Fruit fly (Drosophila melanogaster) whole organism, adult: Measurements from ENCODE around the gene BG642167.

Experiments
- CG11617 ChIP-seq: fragments of 200-800 bp; sonication (Bioruptor generic); optimal IDR thresholded peaks from 2 replicates; lab custom pipeline; 2017; ENCODE audit warnings: mild to moderate bottlenecking, missing biosample characterization, missing genetic modification reagents, missing genetic modification characterization
- CG12768 ChIP-seq: fragments of 200-800 bp; sonication (Bioruptor generic); optimal IDR thresholded peaks from 2 replicates; lab custom pipeline; 2017; ENCODE audit warnings: missing biosample characterization, missing genetic modification characterization, mild to moderate bottlenecking, moderate library complexity, missing genetic modification reagents
- CG14711 ChIP-seq: fragments of 200-800 bp; sonication (Bioruptor generic); optimal IDR thresholded peaks from 2 replicates; lab custom pipeline; 2018; ENCODE audit warnings: missing biosample characterization, mild to moderate bottlenecking, missing genetic modification characterization, moderate library complexity
- CG1620 ChIP-seq: fragments of 200-800 bp; sonication (Bioruptor generic); optimal IDR thresholded peaks from 2 replicates; lab custom pipeline; 2016; ENCODE audit warnings: missing biosample characterization, missing genetic modification characterization
- CG33017 ChIP-seq: fragments of 200-800 bp; sonication (Bioruptor generic); optimal IDR thresholded peaks from 2 replicates; lab custom pipeline; 2018; ENCODE audit warnings: missing biosample characterization, mild to moderate bottlenecking, missing genetic modification characterization, moderate library complexity
- CG5204 ChIP-seq: fragments of 200-800 bp; sonication (Bioruptor generic); optimal IDR thresholded peaks from 2 replicates; lab custom pipeline; 2016; ENCODE audit warnings: missing biosample characterization, missing genetic modification characterization
- CG7045 ChIP-seq: fragments of 200-800 bp; sonication (Bioruptor generic); optimal IDR thresholded peaks from 2 replicates; lab custom pipeline; 2017; ENCODE audit warnings: missing biosample characterization, mild to moderate bottlenecking, missing genetic modification characterization
- CG7101 ChIP-seq: fragments of 200-800 bp; sonication (Bioruptor generic); optimal IDR thresholded peaks from 2 replicates; lab custom pipeline; 2018; ENCODE audit warnings: missing biosample characterization, mild to moderate bottlenecking, missing genetic modification characterization, moderate library complexity
- Clk ChIP-seq: fragments of 200-800 bp; sonication (Bioruptor generic); optimal IDR thresholded peaks from 2 replicates; lab custom pipeline; 2017; ENCODE audit warnings: missing biosample characterization, missing genetic modification characterization
- Crg-1 ChIP-seq: fragments of 200-800 bp; sonication (Bioruptor generic); optimal IDR thresholded peaks from 2 replicates; lab custom pipeline; 2016; ENCODE audit warnings: missing biosample characterization, missing genetic modification characterization
- Hr96 ChIP-seq: fragments of 200-800 bp; sonication (Bioruptor generic); optimal IDR thresholded peaks from 2 replicates; lab custom pipeline; 2016; ENCODE audit warnings: missing biosample characterization, missing genetic modification characterization
- Mnt ChIP-seq: fragments of 200-800 bp; sonication (Bioruptor generic); optimal IDR thresholded peaks from 2 replicates; lab custom pipeline; 2016; ENCODE audit warnings: missing biosample characterization, mild to moderate bottlenecking, missing genetic modification characterization
- bab1 ChIP-seq: fragments of 200-800 bp; sonication (Bioruptor generic); optimal IDR thresholded peaks from 3 replicates; lab custom pipeline; 2019; ENCODE audit warnings: missing biosample characterization, mild to moderate bottlenecking, missing genetic modification characterization, moderate library complexity
- cic ChIP-seq: fragments of 200-800 bp; sonication (Bioruptor generic); optimal IDR thresholded peaks from 2 replicates; lab custom pipeline; 2017; ENCODE audit warnings: missing biosample characterization, mild to moderate bottlenecking, missing genetic modification characterization, moderate library complexity
- cnc ChIP-seq, 2 experiments: fragments of >200 bp; optimal IDR thresholded peaks; 2 replicates each; lab custom pipeline; 2017
- kay ChIP-seq: fragments of 200-800 bp; sonication (Bioruptor generic); peaks from one replicate; lab custom pipeline; 2016; ENCODE audit warnings: missing biosample characterization, missing genetic modification characterization, borderline replicate concordance
- ovo ChIP-seq: fragments of 200-800 bp; sonication (Bioruptor generic); optimal IDR thresholded peaks from 2 replicates; lab custom pipeline; 2016; ENCODE audit warnings: missing biosample characterization, missing genetic modification characterization
- pad ChIP-seq: fragments of 200-800 bp; sonication (Bioruptor generic); optimal IDR thresholded peaks from 3 replicates; lab custom pipeline; 2017; ENCODE audit warnings: missing biosample characterization, missing genetic modification characterization, mild to moderate bottlenecking, moderate library complexity, missing genetic modification reagents
- tj ChIP-seq: fragments of 200-800 bp; sonication (Bioruptor generic); optimal IDR thresholded peaks from 3 replicates; lab custom pipeline; 2017; ENCODE audit warnings: missing biosample characterization, mild to moderate bottlenecking, missing genetic modification characterization, moderate library complexity
- toe ChIP-seq: fragments of 200-800 bp; sonication (Bioruptor generic); optimal IDR thresholded peaks from 2 replicates; lab custom pipeline; 2016; ENCODE audit warnings: missing biosample characterization, missing genetic modification characterization

BG642167 gene

DNA sequence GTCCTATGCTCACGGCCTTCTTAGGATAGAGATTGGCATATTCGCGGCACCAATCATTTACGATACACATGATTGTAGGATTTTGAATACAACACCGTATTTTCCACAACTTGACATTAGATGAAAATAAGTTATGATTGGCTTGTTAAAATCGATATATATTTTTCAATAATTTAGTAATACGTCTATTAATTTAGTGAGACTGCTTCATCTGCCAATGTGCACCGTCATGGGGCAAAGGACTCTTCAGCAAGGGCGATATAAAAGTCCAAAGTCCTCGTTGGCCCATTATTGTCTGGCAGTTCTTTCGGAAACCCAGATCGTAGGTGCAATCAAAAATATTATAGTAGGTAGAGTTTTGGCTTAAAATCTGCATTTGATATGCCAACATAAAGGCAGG is 30.1 kb upstream of the BG642167 start, which contains the start of gene CG17196:
TSS of gene CG17196 (minus strand) at position 101 of the 400 bp plus-strand sequence.
- TF ChIP-seq Clk (GFP tag; lab: Kevin White, UChicago) (no peak), CG7045 (GFP tag; lab: Kevin White, UChicago) (no peak), CG7101 (no peak), cnc (optimal IDR thresholded peaks at IDR 0.05; lab: Kevin White, UChicago) (no peak), CG33017 (tag; lab: Kevin White, UChicago) (no peak), CG1620 (GFP tag; lab: Kevin White, UChicago) (no peak), ovo (GFP tag; lab: Kevin White, UChicago) (no peak)

DNA sequence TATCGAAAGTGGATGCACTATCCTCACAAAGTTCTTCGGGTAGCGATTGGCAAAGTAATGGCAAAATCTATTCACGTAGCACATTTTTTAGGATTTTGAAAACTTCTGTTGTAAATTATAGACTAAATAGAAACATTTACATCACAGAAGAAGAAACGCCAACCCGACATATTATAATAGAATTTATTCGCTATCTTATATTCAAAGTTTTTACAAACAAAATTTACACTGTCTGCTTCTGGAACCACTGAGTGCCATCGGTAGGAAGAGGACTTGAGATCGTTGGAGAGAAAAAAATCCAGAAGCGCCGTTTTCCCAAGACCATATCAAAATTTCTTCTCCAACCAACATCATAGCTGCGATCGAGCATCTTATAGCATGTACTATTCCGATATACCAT is 29.1 kb upstream of the BG642167 start, which contains the start of gene CG17195:
TSS of gene CG17195 (minus strand) at position 101 of the 400 bp plus-strand sequence.
- TF ChIP-seq CG7101 (no peak), Hr96 (GFP tag; lab: Kevin White, UChicago) (no peak), toe (GFP tag; lab: Kevin White, UChicago) (no peak)

DNA sequence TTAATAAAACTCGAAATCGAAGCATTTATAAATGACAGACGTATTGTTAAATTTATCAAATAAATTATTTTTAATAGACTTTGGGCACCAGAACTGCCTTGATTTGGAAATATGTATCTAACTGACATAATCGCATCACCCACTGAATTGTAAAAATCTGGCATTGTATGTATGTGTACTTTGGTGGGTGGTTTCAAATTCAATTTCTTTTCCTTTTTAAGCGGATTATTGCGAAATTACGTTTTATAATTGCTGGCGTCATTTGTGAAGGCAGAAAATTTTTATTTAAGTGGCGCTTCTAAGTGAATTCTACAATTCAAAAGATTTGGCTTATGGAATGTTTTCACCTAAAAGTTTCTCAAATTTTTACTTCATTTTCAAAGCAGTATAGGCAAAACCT is 28.0 kb upstream of the BG642167 start, which contains the start of gene CG4956:
TSS of gene CG4956 (minus strand) at position 101 of the 400 bp plus-strand sequence.
- TF ChIP-seq CG12768 (no peak), CG1620 (GFP tag; lab: Kevin White, UChicago) (no peak), CG7101 (no peak), CG11617 (GFP tag; lab: Kevin White, UChicago) (no peak), bab1 (GFP tag; lab: Kevin White, UChicago) (no peak), Clk (GFP tag; lab: Kevin White, UChicago) (no peak), Hr96 (GFP tag; lab: Kevin White, UChicago) (no peak), pad (GFP tag; lab: Kevin White, UChicago) (no peak), CG7045 (GFP tag; lab: Kevin White, UChicago) (no peak), Mnt (no peak), cnc (optimal IDR thresholded peaks at IDR 0.05; lab: Kevin White, UChicago) (no peak), Crg-1 (GFP tag; lab: Kevin White, UChicago) (no peak), tj (GFP tag; lab: Kevin White, UChicago) (no peak), cic (GFP tag; lab: Kevin White, UChicago) (no peak), CG14711 (tag; lab: Kevin White, UChicago) (no peak), kay (GFP tag; lab: Kevin White, UChicago) (no peak), toe (GFP tag; lab: Kevin White, UChicago) (no peak), ovo (GFP tag; lab: Kevin White, UChicago) (no peak), CG5204 (GFP tag; lab: Kevin White, UChicago) (no peak)

DNA sequence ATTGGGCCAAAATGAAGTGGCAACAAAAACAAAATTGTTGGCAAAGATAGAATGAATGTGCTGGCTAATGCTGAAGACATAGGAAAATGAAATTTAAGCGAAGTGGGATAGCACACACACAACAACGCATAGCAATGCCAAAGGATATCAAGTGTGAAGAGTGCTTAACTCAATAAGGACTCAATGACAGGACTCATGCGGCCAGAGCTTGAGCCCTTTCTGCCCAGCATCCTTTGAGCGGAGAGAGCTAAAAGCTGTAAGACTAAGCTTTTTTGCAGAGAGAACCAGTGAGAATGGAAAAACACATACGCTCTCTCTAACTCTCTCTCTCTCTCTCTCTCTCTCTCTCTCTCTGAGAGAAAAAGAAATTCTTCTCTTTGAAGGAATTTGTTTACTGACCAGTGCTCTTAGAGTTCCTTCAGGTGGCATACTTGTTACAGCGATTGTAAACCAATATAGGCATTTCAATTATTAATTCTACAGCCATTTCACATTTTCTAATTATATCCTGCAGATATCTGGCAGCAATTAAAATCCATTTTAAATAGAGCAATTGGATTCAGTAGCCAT is 23.3 kb upstream of the BG642167 start:
- TF ChIP-seq CG1620 (GFP tag; lab: Kevin White, UChicago) (no peak), CG33017 (tag; lab: Kevin White, UChicago) (no peak), Hr96 (GFP tag; lab: Kevin White, UChicago) (no peak), CG14711 (tag; lab: Kevin White, UChicago) (no peak), ovo (GFP tag; lab: Kevin White, UChicago) (no peak), Crg-1 (GFP tag; lab: Kevin White, UChicago) (no peak), pad (GFP tag; lab: Kevin White, UChicago) (no peak), Mnt (no peak), bab1 (GFP tag; lab: Kevin White, UChicago) (no peak), tj (GFP tag; lab: Kevin White, UChicago) (no peak), CG11617 (GFP tag; lab: Kevin White, UChicago) (no peak), toe (GFP tag; lab: Kevin White, UChicago) (no peak), CG7101 (no peak), cnc (optimal IDR thresholded peaks at IDR 0.05; lab: Kevin White, UChicago) (no peak), cic (GFP tag; lab: Kevin White, UChicago) (no peak), CG12768 (no peak)

DNA sequence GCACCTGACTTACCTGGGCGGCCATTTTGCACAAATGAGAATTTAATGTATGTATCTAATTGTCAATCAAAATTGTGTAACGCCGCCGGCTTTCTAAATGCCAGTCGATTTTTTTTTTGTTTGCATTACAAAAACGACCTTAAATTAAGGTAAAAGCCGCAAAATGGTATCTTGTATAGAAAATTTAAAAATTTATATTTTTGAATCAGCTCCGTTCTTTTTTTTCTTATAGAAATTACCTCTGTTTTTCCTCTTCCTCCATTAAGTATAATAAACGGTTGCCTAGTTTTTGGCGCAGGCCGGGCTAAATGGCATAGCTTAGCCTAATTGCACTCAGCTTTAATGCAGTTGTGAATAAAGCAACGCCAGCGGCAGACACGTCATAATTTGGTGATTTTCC is 19.0 kb upstream of the BG642167 start, which contains the start of gene CG4960:
TSS of gene CG4960 (minus strand) at position 101 of the 400 bp plus-strand sequence.
- TF ChIP-seq pad (GFP tag; lab: Kevin White, UChicago): no peak
- no peak for TF ChIP-seq Mnt
- no peak for TF ChIP-seq tj (GFP tag; lab: Kevin White, UChicago)
- no peak for TF ChIP-seq Clk (GFP tag; lab: Kevin White, UChicago)
- no peak for TF ChIP-seq Crg-1 (GFP tag; lab: Kevin White, UChicago)

DNA sequence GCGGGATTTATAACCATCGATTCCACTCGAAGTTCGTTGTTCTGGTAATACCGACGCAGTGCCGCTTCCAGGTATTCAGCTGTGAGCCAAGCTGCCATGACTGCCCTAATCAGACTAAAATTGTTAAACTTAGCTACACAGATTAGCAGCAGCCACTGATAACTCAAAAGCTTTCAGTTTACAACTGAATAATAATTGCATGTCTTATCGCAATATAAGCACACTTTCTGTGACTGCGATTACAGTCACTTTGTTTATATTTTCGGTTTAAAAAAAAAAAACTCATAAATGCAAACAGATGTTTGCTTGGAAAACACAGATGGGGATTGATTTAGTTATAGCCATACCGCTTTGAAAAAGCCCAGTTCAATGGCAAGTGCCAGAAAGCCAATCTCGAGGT is 16.9 kb upstream of the BG642167 start, which contains the start of gene CG31380:
TSS of gene CG31380 (minus strand) at position 101 of the 400 bp plus-strand sequence.
- TF ChIP-seq toe (GFP tag; lab: Kevin White, UChicago): no peak
- no peak for TF ChIP-seq cic (GFP tag; lab: Kevin White, UChicago)
- TF ChIP-seq ovo (GFP tag; lab: Kevin White, UChicago): no peak
- TF ChIP-seq CG11617 (GFP tag; lab: Kevin White, UChicago): no peak
- TF ChIP-seq CG1620 (GFP tag; lab: Kevin White, UChicago): no peak
- no peak for TF ChIP-seq Crg-1 (GFP tag; lab: Kevin White, UChicago)
- TF ChIP-seq bab1 (GFP tag; lab: Kevin White, UChicago): no peak
- no peak for TF ChIP-seq CG12768
- no peak for TF ChIP-seq CG33017 (tag; lab: Kevin White, UChicago)
- no peak for TF ChIP-seq CG7045 (GFP tag; lab: Kevin White, UChicago)
- no peak for TF ChIP-seq tj (GFP tag; lab: Kevin White, UChicago)
- no peak for TF ChIP-seq CG5204 (GFP tag; lab: Kevin White, UChicago)
- no peak for TF ChIP-seq pad (GFP tag; lab: Kevin White, UChicago)
- TF ChIP-seq cnc (optimal IDR thresholded peaks at IDR 0.05; lab: Kevin White, UChicago): no peak
- no peak for TF ChIP-seq Mnt
- no peak for TF ChIP-seq CG7101
